Fruit fly (Drosophila melanogaster) whole organism, embryonic: ENCODE data around the gene CG13995.

Experiments used
- B-H1 ChIP-seq: fragments of 200-800 bp; sonication (Bioruptor generic); IDR thresholded peaks from 3 replicates; pipeline ENCODE4 v1.3.6; 2022; ENCODE audit warnings: missing biosample characterization, missing genetic modification characterization
- Bgb ChIP-seq: fragments of 200-800 bp; sonication (Bioruptor generic); IDR thresholded peaks from 2 replicates; pipeline ENCODE4 v1.3.6; 2022; ENCODE audit warnings: missing biosample characterization, missing genetic modification characterization; ENCODE audit not compliant: partially characterized antibody
- Bteb2 ChIP-seq: fragments of 200-800 bp; sonication (Bioruptor generic); optimal IDR thresholded peaks from 2 replicates; lab custom pipeline; 2016; ENCODE audit warnings: missing biosample characterization, missing genetic modification characterization
- CG10462 ChIP-seq: fragments of 200-800 bp; sonication (Bioruptor generic); optimal IDR thresholded peaks from 2 replicates; lab custom pipeline; 2016; ENCODE audit warnings: missing biosample characterization, missing genetic modification characterization
- CG12744 ChIP-seq: fragments of 200-800 bp; sonication (Bioruptor generic); optimal IDR thresholded peaks from 2 replicates; lab custom pipeline; 2016; ENCODE audit warnings: missing biosample characterization, missing genetic modification characterization
- CG14441 ChIP-seq: fragments of 200-800 bp; sonication (Bioruptor generic); IDR thresholded peaks from 2 replicates; pipeline ENCODE4 v1.3.6; 2022; ENCODE audit warnings: missing biosample characterization, missing genetic modification characterization
- CG14860 ChIP-seq: fragments of 200-800 bp; sonication (Bioruptor generic); IDR thresholded peaks from 3 replicates; pipeline ENCODE4 v1.3.6; 2022; ENCODE audit warnings: missing biosample characterization, missing genetic modification characterization; ENCODE audit not compliant: partially characterized antibody
- CG15269 ChIP-seq: fragments of 200-800 bp; sonication (Bioruptor generic); optimal IDR thresholded peaks from 2 replicates; lab custom pipeline; 2018; ENCODE audit warnings: missing biosample characterization, mild to moderate bottlenecking, missing genetic modification characterization, moderate library complexity
- CG1832 ChIP-seq: fragments of 200-800 bp; sonication (Bioruptor generic); optimal IDR thresholded peaks from 2 replicates; lab custom pipeline; 2017; ENCODE audit warnings: missing biosample characterization, mild to moderate bottlenecking, missing genetic modification characterization, inconsistent platforms
- CG31441 ChIP-seq: fragments of 200-800 bp; sonication (Bioruptor generic); IDR thresholded peaks from 2 replicates; pipeline ENCODE4 v1.3.6; 2022; ENCODE audit warnings: missing biosample characterization, missing genetic modification characterization
- CG3163 ChIP-seq: fragments of 200-800 bp; sonication (Bioruptor generic); optimal IDR thresholded peaks from 3 replicates; lab custom pipeline; 2016; ENCODE audit warnings: missing biosample characterization, missing genetic modification characterization
- CG3838 ChIP-seq: fragments of 200-800 bp; sonication (Bioruptor generic); optimal IDR thresholded peaks from 3 replicates; lab custom pipeline; 2016; ENCODE audit warnings: missing biosample characterization, missing genetic modification characterization
- CG3847 ChIP-seq: fragments of 200-800 bp; sonication (Bioruptor generic); IDR thresholded peaks from 2 replicates; pipeline ENCODE4 v1.3.6; 2022; ENCODE audit warnings: missing biosample characterization, missing genetic modification characterization
- CG3995 ChIP-seq: fragments of 200-800 bp; sonication (Bioruptor generic); optimal IDR thresholded peaks from 3 replicates; lab custom pipeline; 2016; ENCODE audit warnings: missing biosample characterization, missing genetic modification characterization
- CG42726 ChIP-seq: fragments of 200-800 bp; sonication (Bioruptor generic); IDR thresholded peaks from 2 replicates; pipeline ENCODE4 v1.3.6; 2022; ENCODE audit warnings: missing biosample characterization, missing genetic modification characterization; ENCODE audit not compliant: partially characterized antibody
- CG4328 ChIP-seq: fragments of 200-800 bp; sonication (Bioruptor generic); optimal IDR thresholded peaks from 3 replicates; lab custom pipeline; 2017; ENCODE audit warnings: missing biosample characterization, missing genetic modification reagents, missing genetic modification characterization
- CG4730 ChIP-seq: fragments of 200-800 bp; sonication (Bioruptor generic); IDR thresholded peaks from 2 replicates; pipeline ENCODE4 v1.3.6; 2022; ENCODE audit warnings: missing biosample characterization, missing genetic modification characterization
- CG6765 ChIP-seq: fragments of 200-800 bp; sonication (Bioruptor generic); optimal IDR thresholded peaks from 3 replicates; lab custom pipeline; 2017; ENCODE audit warnings: missing biosample characterization, mild to moderate bottlenecking, missing genetic modification characterization
- CG8089 ChIP-seq: fragments of 200-800 bp; sonication (Bioruptor generic); optimal IDR thresholded peaks from 3 replicates; lab custom pipeline; 2016; ENCODE audit warnings: missing biosample characterization, missing genetic modification characterization
- CkIIα-i1 ChIP-seq: fragments of 200-800 bp; sonication (Bioruptor generic); IDR thresholded peaks from 2 replicates; pipeline ENCODE4 v1.3.6; 2022; ENCODE audit warnings: missing biosample characterization, missing genetic modification characterization
- Dbx ChIP-seq: fragments of 200-800 bp; sonication (Bioruptor generic); IDR thresholded peaks from 3 replicates; pipeline ENCODE4 v1.3.6; 2022; ENCODE audit warnings: missing biosample characterization, missing genetic modification characterization
- HLH3B ChIP-seq: fragments of 200-800 bp; sonication (Bioruptor generic); IDR thresholded peaks from 2 replicates; pipeline ENCODE4 v1.3.6; 2022; ENCODE audit warnings: missing biosample characterization, missing genetic modification characterization
- HmgD ChIP-seq: fragments of 200-800 bp; sonication (Bioruptor generic); optimal IDR thresholded peaks from 3 replicates; lab custom pipeline; 2016; ENCODE audit warnings: missing biosample characterization, missing genetic modification characterization
- NK7.1 ChIP-seq: fragments of 200-800 bp; sonication (Bioruptor generic); optimal IDR thresholded peaks from 3 replicates; lab custom pipeline; 2016; ENCODE audit warnings: missing biosample characterization, missing genetic modification characterization
- Nf-YC ChIP-seq: fragments of 200-800 bp; optimal IDR thresholded peaks from 3 replicates; lab custom pipeline; 2019; ENCODE audit warnings: missing biosample characterization, mild to moderate bottlenecking, missing genetic modification characterization, moderate library complexity
- Side ChIP-seq: fragments of 200-800 bp; sonication (Bioruptor generic); optimal IDR thresholded peaks from 2 replicates; lab custom pipeline; 2016; ENCODE audit warnings: missing biosample characterization, missing genetic modification characterization
- Sox100B ChIP-seq: fragments of 200-800 bp; sonication (Bioruptor generic); optimal IDR thresholded peaks from 3 replicates; lab custom pipeline; 2018; ENCODE audit warnings: missing biosample characterization, mild to moderate bottlenecking, missing genetic modification characterization
- Sox102F ChIP-seq: fragments of 200-800 bp; sonication (Bioruptor generic); optimal IDR thresholded peaks from 2 replicates; lab custom pipeline; 2018; ENCODE audit warnings: missing biosample characterization, mild to moderate bottlenecking, missing genetic modification characterization, moderate library complexity
- Sry-δ ChIP-seq: fragments of 200-800 bp; sonication (Bioruptor generic); optimal IDR thresholded peaks from 2 replicates; lab custom pipeline; 2016; ENCODE audit warnings: missing biosample characterization, missing genetic modification characterization
- ab ChIP-seq: fragments of 200-800 bp; sonication (Bioruptor generic); optimal IDR thresholded peaks from 2 replicates; lab custom pipeline; 2016; ENCODE audit warnings: missing biosample characterization, missing genetic modification characterization
- bsh ChIP-seq, 2 experiments: fragments of 200-800 bp; sonication (Bioruptor generic); optimal IDR thresholded peaks; 2 replicates each; lab custom pipeline; 2017 to 2018; ENCODE audit warnings: mild to moderate bottlenecking in 2 of 2, missing biosample characterization in 2 of 2, missing genetic modification characterization in 2 of 2, moderate library complexity in 1 of 2
- caup ChIP-seq: fragments of 200-800 bp; sonication (Bioruptor generic); optimal IDR thresholded peaks from 3 replicates; lab custom pipeline; 2017; ENCODE audit warnings: missing biosample characterization, mild to moderate bottlenecking, missing genetic modification characterization, moderate library complexity; ENCODE audit not compliant: severe bottlenecking
- emc ChIP-seq: fragments of 200-800 bp; sonication (Bioruptor generic); optimal IDR thresholded peaks from 2 replicates; lab custom pipeline; 2016; ENCODE audit warnings: missing biosample characterization, missing genetic modification characterization
- eve ChIP-seq, 2 experiments: fragments of >200 bp; optimal IDR thresholded peaks; 2 replicates each; lab custom pipeline; 2017; ENCODE audit warnings: missing biosample characterization in 2 of 2, missing genetic modification characterization in 2 of 2
- gcm ChIP-seq: fragments of 200-800 bp; sonication (Bioruptor generic); optimal IDR thresholded peaks from 2 replicates; lab custom pipeline; 2019; ENCODE audit warnings: missing biosample characterization, mild to moderate bottlenecking, missing genetic modification characterization, moderate library complexity
- gfzf ChIP-seq: fragments of 200-800 bp; sonication (Bioruptor generic); optimal IDR thresholded peaks from 2 replicates; lab custom pipeline; 2016; ENCODE audit warnings: missing biosample characterization, mild to moderate bottlenecking, missing genetic modification characterization, moderate library complexity
- grn ChIP-seq: fragments of 200-800 bp; sonication (Bioruptor generic); optimal IDR thresholded peaks from 3 replicates; lab custom pipeline; 2017; ENCODE audit warnings: missing biosample characterization, missing genetic modification characterization
- gt ChIP-seq: fragments of 200-800 bp; sonication (Bioruptor generic); IDR thresholded peaks from 2 replicates; pipeline ENCODE4 v1.3.6; 2022; ENCODE audit warnings: missing biosample characterization, missing genetic modification characterization
- jumu ChIP-seq: fragments of 200-800 bp; sonication (Bioruptor generic); optimal IDR thresholded peaks from 3 replicates; lab custom pipeline; 2016; ENCODE audit warnings: missing biosample characterization, missing genetic modification characterization
- maf-S ChIP-seq: fragments of 200-800 bp; sonication (Bioruptor generic); optimal IDR thresholded peaks from 2 replicates; lab custom pipeline; 2016; ENCODE audit warnings: missing biosample characterization, missing genetic modification characterization
- org-1 ChIP-seq: fragments of 200-800 bp; sonication (Bioruptor generic); optimal IDR thresholded peaks from 2 replicates; lab custom pipeline; 2017; ENCODE audit warnings: missing biosample characterization, missing genetic modification characterization
- p53 ChIP-seq: fragments of 200-800 bp; sonication (Bioruptor generic); optimal IDR thresholded peaks from 2 replicates; lab custom pipeline; 2016; ENCODE audit warnings: missing biosample characterization, missing genetic modification characterization
- prd ChIP-seq, 3 experiments: fragments of >200 bp in 2 of 3; fragments of 200-800 bp in 1 of 3; sonication (Bioruptor generic) in 1 of 3; optimal IDR thresholded peaks in 2 of 3; IDR thresholded peaks in 1 of 3; 2 replicates in 2 of 3; 3 replicates in 1 of 3; pipeline versions ENCODE4 v1.3.6 to Lab custom; 2017 to 2022; ENCODE audit warnings: missing biosample characterization in 1 of 3, missing genetic modification characterization in 1 of 3
- rib ChIP-seq: fragments of 200-800 bp; sonication (Bioruptor generic); IDR thresholded peaks from 2 replicates; pipeline ENCODE4 v1.3.6; 2022; ENCODE audit warnings: missing biosample characterization, missing genetic modification characterization
- sob ChIP-seq: fragments of 200-800 bp; sonication (Bioruptor generic); IDR thresholded peaks from 2 replicates; pipeline ENCODE4 v1.3.6; 2022; ENCODE audit warnings: missing biosample characterization, missing genetic modification characterization
- sqz ChIP-seq: fragments of 200-800 bp; sonication (Bioruptor generic); optimal IDR thresholded peaks from 3 replicates; lab custom pipeline; 2018; ENCODE audit warnings: missing biosample characterization, mild to moderate bottlenecking, missing genetic modification characterization
- tll ChIP-seq, 2 experiments: fragments of 200-800 bp in 1 of 2; fragments of >200 bp in 1 of 2; sonication (Bioruptor generic) in 1 of 2; optimal IDR thresholded peaks; 2 replicates each; lab custom pipeline; 2017 to 2019; ENCODE audit warnings: missing biosample characterization in 2 of 2, missing genetic modification characterization in 2 of 2, mild to moderate bottlenecking in 1 of 2, moderate library complexity in 1 of 2
- tup ChIP-seq: fragments of 200-800 bp; sonication (Bioruptor generic); optimal IDR thresholded peaks from 2 replicates; lab custom pipeline; 2016; ENCODE audit warnings: missing biosample characterization, mild to moderate bottlenecking, missing genetic modification characterization, moderate library complexity
- tx ChIP-seq: fragments of 200-800 bp; sonication (Bioruptor generic); optimal IDR thresholded peaks from 2 replicates; lab custom pipeline; 2016; ENCODE audit warnings: missing biosample characterization, missing genetic modification characterization
- unpg ChIP-seq: fragments of 200-800 bp; sonication (Bioruptor generic); optimal IDR thresholded peaks from 3 replicates; lab custom pipeline; 2018; ENCODE audit warnings: missing biosample characterization, mild to moderate bottlenecking, missing genetic modification characterization, moderate library complexity

The CG13995 gene

DNA sequence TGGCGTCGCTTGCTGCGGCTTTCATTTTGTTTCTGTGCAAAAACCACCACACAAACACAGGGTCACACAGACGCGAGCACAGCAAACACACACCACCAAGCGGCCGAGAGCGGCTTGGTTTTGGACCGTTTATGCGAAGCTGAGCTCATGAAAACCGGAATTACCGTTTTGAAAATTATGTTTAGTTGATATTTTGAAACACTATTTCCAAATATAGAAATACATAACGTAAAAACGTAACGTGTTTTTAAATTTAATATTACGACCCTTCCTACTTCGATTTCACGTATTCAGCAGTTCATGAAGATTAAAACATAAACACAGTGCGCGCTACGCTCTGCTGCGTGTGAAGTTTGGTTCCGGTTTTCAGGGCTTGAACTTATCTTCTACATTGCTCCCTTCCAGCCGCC, 2.9 kb upstream of the CG13995 start (continued):
- TF ChIP-seq gcm (GFP tag; lab: Kevin White, UChicago) (peak; percentile 97), CG3847 (GFP tag; lab: Robert Waterston, UW) (peak; percentile 94), bsh (GFP tag; optimal IDR thresholded peaks at IDR 0.05; lab: Kevin White, UChicago) (peak; percentile 93 to 97), tup (GFP tag; lab: Kevin White, UChicago) (peak; percentile 92), CG15269 (tag; lab: Kevin White, UChicago) (peak; percentile 96), CG3995 (GFP tag; lab: Kevin White, UChicago) (peak; percentile 66), NK7.1 (GFP tag; lab: Kevin White, UChicago) (peak; percentile 86), sqz (GFP tag; lab: Kevin White, UChicago) (no peak), Sox102F (GFP tag; lab: Kevin White, UChicago) (peak; percentile 95), gt (GFP tag; lab: Robert Waterston, UW) (peak; percentile 66; the same call in 1 of the 2 replicates), HLH3B (GFP tag; lab: Robert Waterston, UW) (peak; percentile 95), sob (GFP tag; lab: Robert Waterston, UW) (peak; percentile 96), B-H1 (GFP tag; lab: Robert Waterston, UW) (peak; percentile 89), CG14441 (GFP tag; lab: Robert Waterston, UW) (peak; percentile 88), emc (GFP tag; lab: Kevin White, UChicago) (peak; percentile 82), CG6765 (GFP tag; lab: Kevin White, UChicago) (peak; percentile 96), eve (GFP tag; optimal IDR thresholded peaks at IDR 0.05; lab: Kevin White, UChicago) (no peak), CG12744 (peak; percentile 93), CG10462 (GFP tag; lab: Kevin White, UChicago) (peak; percentile 80), CG1832 (GFP tag; lab: Kevin White, UChicago) (no peak), caup (GFP tag; lab: Kevin White, UChicago) (peak; percentile 97), Side (GFP tag; lab: Kevin White, UChicago) (peak; percentile 98), org-1 (GFP tag; lab: Kevin White, UChicago) (peak; percentile 96), CG4328 (GFP tag; lab: Kevin White, UChicago) (peak; percentile 95), maf-S (peak; percentile 91), Bgb (GFP tag; lab: Robert Waterston, UW) (no peak), Sry-δ (GFP tag; lab: Kevin White, UChicago) (peak; percentile 48), gfzf (GFP tag; lab: Kevin White, UChicago) (no peak), CG3163 (GFP tag; lab: Kevin White, UChicago) (peak; percentile 81), tx (GFP tag; lab: Kevin White, UChicago) (peak; percentile 94), CG31441 (GFP tag; lab: Robert Waterston, UW) (peak; percentile 96), prd (optimal IDR thresholded peaks at IDR 0.05; lab: Kevin White, UChicago) (no peak), prd (GFP tag; IDR thresholded peaks at IDR 0.05; lab: Robert Waterston, UW) (peak; percentile 84), Dbx (GFP tag; lab: Robert Waterston, UW) (peak; percentile 96), CG3838 (GFP tag; lab: Kevin White, UChicago) (peak; percentile 82), CG14860 (no peak), ab (GFP tag; lab: Kevin White, UChicago) (peak; percentile 60), rib (GFP tag; lab: Robert Waterston, UW) (peak; percentile 94), Nf-YC (tag; lab: Kevin White, UChicago) (peak; percentile 87), tll (GFP tag; optimal IDR thresholded peaks at IDR 0.05; lab: Kevin White, UChicago) (peak in 1 of 2 experiments; percentile 27), jumu (GFP tag; lab: Kevin White, UChicago) (peak; percentile 94), grn (no peak), Bteb2 (GFP tag; lab: Kevin White, UChicago) (peak; percentile 94), p53 (GFP tag; lab: Kevin White, UChicago) (peak; percentile 90), unpg (GFP tag; lab: Kevin White, UChicago) (peak; percentile 98), Sox100B (peak; percentile 94), HmgD (GFP tag; lab: Kevin White, UChicago) (peak; percentile 69), CG42726 (no peak), CG4730 (peak; percentile 69), CkIIα-i1 (GFP tag; lab: Robert Waterston, UW) (peak; percentile 36; the same call in 1 of the 2 replicates), CG8089 (GFP tag; lab: Kevin White, UChicago) (peak; percentile 85)
